Worm (Caenorhabditis elegans): ENCODE measurements around the gene arp-11.

arp-11 gene

ce11 chrIV:7909455-7910141, 7.5 kb upstream of the arp-11 start (continued):
- TF ChIP-seq ceh-58 (GFP tag; IDR thresholded peaks at IDR 0.05) = no peak
- no peak for TF ChIP-seq sptf-2 (GFP tag; optimal IDR thresholded peaks at IDR 0.05)
- no peak for TF ChIP-seq attf-3 (GFP tag; conservative IDR thresholded peaks at IDR 0.05)
- TF ChIP-seq F57C9.4 (tag; optimal IDR thresholded peaks at IDR 0.05) = no peak
- no peak for TF ChIP-seq F23B12.7 (tag; optimal IDR thresholded peaks at IDR 0.05; ENCODE audit: insufficient read depth)
- TF ChIP-seq nhr-90 (tag; optimal IDR thresholded peaks at IDR 0.05) = no peak
- no peak for TF ChIP-seq snpc-1.1 (tag; optimal IDR thresholded peaks at IDR 0.05; ENCODE audit: insufficient read depth)
- TF ChIP-seq die-1 (tag; optimal IDR thresholded peaks at IDR 0.05) = no peak
- no peak for TF ChIP-seq lsy-27 (tag; optimal IDR thresholded peaks at IDR 0.05; ENCODE audit: borderline replicate concordance, insufficient read depth)
- TF ChIP-seq C17E4.6 (GFP tag; IDR thresholded peaks at IDR 0.05) = no peak
- TF ChIP-seq mel-28 (tag; optimal IDR thresholded peaks at IDR 0.05; ENCODE audit: borderline replicate concordance) = no peak
- TF ChIP-seq ekl-4 (GFP tag; IDR thresholded peaks at IDR 0.05) = no peak
- TF ChIP-seq madf-3 (GFP tag; IDR thresholded peaks at IDR 0.05) = no peak
- TF ChIP-seq lir-1 (GFP tag; conservative IDR thresholded peaks at IDR 0.05) = 0 out of 2 replicates have a peak, but pooled peaks have one; percentile 5
- no peak for TF ChIP-seq pha-4 (tag; optimal IDR thresholded peaks at IDR 0.05)

- TF ChIP-seq ztf-25 (GFP tag; IDR thresholded peaks at IDR 0.05) (no peak), fkh-3 (tag; optimal IDR thresholded peaks at IDR 0.05) (no peak), ceh-40 (GFP tag; IDR thresholded peaks at IDR 0.05) (no peak)
Observed at ce11 chrIV:7906643-7907042, 4.6 kb upstream of the arp-11 start.

ce11 chrIV:7903359-7903758, 1.3 kb upstream of the arp-11 start, which contains the start of gene C49H3.6:
C49H3.6 (plus strand) TSS chrIV:7903738.
- TF ChIP-seq nfyb-1 (GFP tag; IDR thresholded peaks at IDR 0.05) = peak; percentile 52; the same call in 1 of the 2 replicates
- TF ChIP-seq ztf-25 (GFP tag; IDR thresholded peaks at IDR 0.05) = no peak
- no peak for TF ChIP-seq cebp-1 (GFP tag; IDR thresholded peaks at IDR 0.05)
- peak; percentile 29 for TF ChIP-seq cebp-1 (tag; optimal IDR thresholded peaks at IDR 0.05)
- TF ChIP-seq madf-6 (GFP tag; IDR thresholded peaks at IDR 0.05) = peak; percentile 19; the same call in 1 of the 2 replicates
- 0 out of 2 replicates have a peak, but pooled peaks have one; percentile 28 for TF ChIP-seq madf-3 (GFP tag; IDR thresholded peaks at IDR 0.05)
- TF ChIP-seq ceh-27 (GFP tag; optimal IDR thresholded peaks at IDR 0.05) = peak; percentile 43
- no peak for TF ChIP-seq F52B5.7 (tag; optimal IDR thresholded peaks at IDR 0.05)
- no peak for TF ChIP-seq Y56A3A.18 (GFP tag; IDR thresholded peaks at IDR 0.05)
- peak in 1 of 3 experiments; percentile 63 for TF ChIP-seq lin-35 (GFP tag; optimal IDR thresholded peaks at IDR 0.05)
- no peak for TF ChIP-seq let-526 (GFP tag; IDR thresholded peaks at IDR 0.05)
- TF ChIP-seq ceh-79 (tag; optimal IDR thresholded peaks at IDR 0.05) = no peak

- TF ChIP-seq nhr-80 (tag; optimal IDR thresholded peaks at IDR 0.05) (peak; percentile 70), ztf-18 (tag; optimal IDR thresholded peaks at IDR 0.05) (no peak), madf-6 (GFP tag; IDR thresholded peaks at IDR 0.05) (no peak), bed-2 (GFP tag; IDR thresholded peaks at IDR 0.05) (no peak)
Observed at ce11 chrIV:7898489-7898888, 3.6 kb downstream of the arp-11 start.

- TF ChIP-seq cebp-2 (GFP tag; IDR thresholded peaks at IDR 0.05) = no peak
Observed at ce11 chrIV:7897953-7898352, 4.1 kb downstream of the arp-11 start.
